Fruit fly (Drosophila melanogaster) S2 (cell line): Measurements from ENCODE around the gene CG43448.

Source experiments
- CG8478 ChIP-seq: fragments of >200 bp; optimal IDR thresholded peaks from 2 replicates; lab custom pipeline; 2018
- CTCF ChIP-seq, 2 experiments: fragments of >200 bp; optimal IDR thresholded peaks; 2 replicates each; lab custom pipeline; 2018

CG43448 gene

dm6 chr3R:30237634-30238033 is at the start of gene CG43448:
TSS of gene CG43448 (minus strand) at chr3R:30237734.
- no peak for TF ChIP-seq CTCF (optimal IDR thresholded peaks at IDR 0.05; lab: Kevin White, UChicago)
- no peak for TF ChIP-seq CG8478 (lab: Kevin White, UChicago)

- TF ChIP-seq CG8478 (lab: Kevin White, UChicago) (no peak), CTCF (optimal IDR thresholded peaks at IDR 0.05; lab: Kevin White, UChicago) (no peak)
These were observed 48.8 kb upstream of the CG43448 start for dm6 chr3R:30286347-30286746.

DNA sequence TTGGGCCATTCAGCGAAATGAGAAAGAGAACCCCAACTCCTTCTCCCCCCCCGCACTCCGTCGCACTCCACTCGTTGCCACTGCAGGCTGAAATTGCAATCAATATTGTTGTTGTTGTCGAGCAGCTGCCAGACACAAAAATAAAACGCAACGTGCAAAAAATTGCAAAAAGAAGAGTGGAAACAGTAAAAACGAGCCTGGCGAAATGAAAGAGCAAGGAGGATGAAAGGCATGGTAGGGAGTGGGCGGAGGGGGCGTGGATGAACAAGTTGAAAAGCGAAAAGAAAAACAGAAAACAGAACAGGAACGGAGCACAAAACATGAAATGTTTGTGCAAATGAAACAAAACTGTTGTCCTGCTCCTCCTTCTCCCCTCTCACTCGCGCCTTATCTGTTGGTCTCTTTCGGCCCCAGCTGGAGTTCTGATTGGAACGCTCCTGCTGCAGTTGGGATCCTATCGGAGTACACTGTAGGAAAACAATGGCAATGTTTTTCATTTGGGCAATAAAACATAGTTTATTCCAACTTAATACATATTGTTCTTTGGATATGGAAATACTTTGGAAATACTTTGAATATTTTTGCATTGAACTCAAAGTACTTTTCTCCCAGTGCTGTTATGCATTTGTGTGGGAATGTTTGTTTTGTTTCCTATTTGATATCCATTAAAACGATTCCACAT is 47.6 kb upstream of the CG43448 start:
- no peak for TF ChIP-seq CG8478 (lab: Kevin White, UChicago)
- no peak for TF ChIP-seq CTCF (optimal IDR thresholded peaks at IDR 0.05; lab: Kevin White, UChicago)

- TF ChIP-seq CG8478 (lab: Kevin White, UChicago), result no peak
- TF ChIP-seq CTCF (optimal IDR thresholded peaks at IDR 0.05; lab: Kevin White, UChicago), result no peak
These were observed 47.0 kb upstream of the CG43448 start for dm6 chr3R:30284573-30284972.

- TF ChIP-seq CTCF (optimal IDR thresholded peaks at IDR 0.05; lab: Kevin White, UChicago) (no peak), CG8478 (lab: Kevin White, UChicago) (no peak)
These were observed 46.4 kb upstream of the CG43448 start for dm6 chr3R:30283940-30284339.

DNA sequence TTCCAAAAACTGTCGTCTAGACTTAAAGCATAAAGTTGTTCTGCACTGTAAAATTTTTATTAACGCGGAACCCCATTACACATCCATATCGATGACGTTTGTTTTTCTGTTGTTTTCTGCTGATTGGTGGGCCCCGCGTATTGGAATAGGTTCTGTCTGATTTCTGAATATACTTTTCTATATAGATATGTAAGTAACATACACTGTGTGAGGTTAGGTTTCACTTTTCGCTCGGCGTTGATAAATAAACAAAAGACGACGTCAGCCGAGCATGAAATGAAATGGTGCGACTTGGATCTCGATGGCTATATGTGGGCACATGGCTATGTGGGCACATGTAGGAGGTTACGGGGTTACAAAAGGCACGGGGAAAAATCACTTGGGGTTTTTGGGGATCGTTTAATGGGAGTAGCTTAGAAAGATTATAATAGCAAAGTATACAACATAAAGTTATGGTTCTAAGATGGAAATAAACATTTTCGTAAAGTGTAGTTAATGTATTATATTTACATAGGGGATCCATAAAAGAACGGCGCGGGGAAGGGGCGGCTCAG is 45.6 kb upstream of the CG43448 start:
- TF ChIP-seq CTCF (optimal IDR thresholded peaks at IDR 0.05; lab: Kevin White, UChicago) (no peak), CG8478 (lab: Kevin White, UChicago) (no peak)

DNA sequence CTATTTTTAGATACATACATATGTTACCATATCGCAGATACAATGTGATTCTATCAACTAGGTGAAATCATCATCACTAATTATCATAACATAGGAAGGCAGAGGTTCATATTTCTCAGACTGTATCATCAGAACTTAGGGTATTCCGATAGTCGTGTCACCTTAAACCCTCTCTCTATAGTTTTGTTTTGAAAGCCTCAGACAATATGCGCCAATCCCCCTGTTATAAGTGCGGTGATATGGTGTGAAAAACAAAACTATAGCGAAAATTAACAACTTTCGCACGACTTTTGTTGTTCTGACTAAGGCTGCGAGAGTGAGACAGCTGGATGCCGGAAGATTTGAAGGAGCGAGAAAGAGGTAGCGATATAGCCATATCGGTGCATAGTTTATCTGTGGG is 44.9 kb upstream of the CG43448 start:
- TF ChIP-seq CG8478 (lab: Kevin White, UChicago) (no peak), CTCF (optimal IDR thresholded peaks at IDR 0.05; lab: Kevin White, UChicago) (no peak)

- TF ChIP-seq CTCF (optimal IDR thresholded peaks at IDR 0.05; lab: Kevin White, UChicago) (no peak), CG8478 (lab: Kevin White, UChicago) (no peak)
These were observed 44.0 kb upstream of the CG43448 start for dm6 chr3R:30281345-30282133.

DNA sequence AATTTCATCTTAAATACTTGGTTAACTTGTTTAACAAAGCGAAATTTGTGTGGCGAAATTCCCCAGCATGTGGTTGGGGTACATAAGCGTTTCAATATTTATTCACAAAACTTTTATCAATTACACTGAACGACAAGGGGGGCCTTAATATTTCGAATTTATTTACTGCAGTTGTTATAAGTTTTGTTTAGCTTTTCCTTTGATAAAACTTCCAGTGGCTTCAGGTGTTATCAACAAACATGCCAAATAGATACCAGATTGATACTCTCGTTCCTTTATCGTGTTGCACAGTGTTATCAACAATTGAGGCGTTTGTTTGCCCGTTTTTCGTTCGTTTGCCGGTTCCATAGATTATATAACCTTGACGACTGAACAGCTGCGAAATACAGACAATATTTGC is 42.8 kb upstream of the CG43448 start:
- TF ChIP-seq CTCF (optimal IDR thresholded peaks at IDR 0.05; lab: Kevin White, UChicago), result no peak
- no peak for TF ChIP-seq CG8478 (lab: Kevin White, UChicago)

- TF ChIP-seq CTCF (optimal IDR thresholded peaks at IDR 0.05; lab: Kevin White, UChicago), result peak; percentile 21 to 34
- TF ChIP-seq CG8478 (lab: Kevin White, UChicago), result no peak
These were observed 40.2 kb upstream of the CG43448 start, which contains the start of gene heca for dm6 chr3R:30277700-30278099. TSS of gene heca (plus strand) at chr3R:30277932.

DNA sequence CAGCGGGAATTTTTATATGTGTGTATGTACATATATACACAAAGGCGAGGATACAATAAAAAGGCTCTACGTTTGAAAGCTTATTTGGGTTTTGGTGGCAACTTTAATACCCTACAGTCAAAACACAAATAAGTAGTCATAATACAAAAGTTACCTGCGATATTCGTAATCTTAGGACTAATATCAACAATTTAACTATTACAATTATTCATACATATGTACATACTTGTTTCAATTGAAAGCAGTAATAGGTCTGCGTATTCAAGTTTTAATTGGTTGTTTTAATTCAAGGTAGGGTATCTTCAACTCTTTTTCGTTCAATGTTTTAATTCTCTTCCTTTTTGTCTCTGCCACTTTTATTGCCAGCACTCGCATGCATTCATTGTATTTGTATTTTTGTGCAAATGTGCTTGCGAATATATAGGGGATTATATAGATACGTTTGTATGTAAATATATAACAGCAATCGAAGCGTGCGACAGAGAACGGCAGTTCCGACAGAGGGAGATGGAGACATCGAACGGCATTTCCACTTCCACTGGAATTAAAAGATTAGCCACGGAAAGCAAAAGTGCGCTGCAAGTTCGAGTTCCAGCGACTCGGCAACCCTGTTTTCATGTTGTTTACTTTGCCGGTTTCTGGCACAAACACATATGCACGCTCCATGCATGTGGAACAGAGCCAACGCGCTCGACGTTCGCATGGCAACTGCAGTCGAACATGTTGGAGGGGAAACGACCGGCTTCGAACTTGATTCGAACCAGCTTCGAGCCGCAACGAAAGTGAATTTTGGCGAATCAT is 39.1 kb upstream of the CG43448 start:
- TF ChIP-seq CTCF (optimal IDR thresholded peaks at IDR 0.05; lab: Kevin White, UChicago) (no peak), CG8478 (lab: Kevin White, UChicago) (no peak)

- TF ChIP-seq CG8478 (lab: Kevin White, UChicago) (no peak), CTCF (optimal IDR thresholded peaks at IDR 0.05; lab: Kevin White, UChicago) (no peak)
These were observed 38.4 kb upstream of the CG43448 start for dm6 chr3R:30275970-30276369.

- TF ChIP-seq CG8478 (lab: Kevin White, UChicago) (no peak), CTCF (optimal IDR thresholded peaks at IDR 0.05; lab: Kevin White, UChicago) (no peak)
These were observed 36.4 kb upstream of the CG43448 start for dm6 chr3R:30273898-30274297.

- no peak for TF ChIP-seq CTCF (optimal IDR thresholded peaks at IDR 0.05; lab: Kevin White, UChicago)
- no peak for TF ChIP-seq CG8478 (lab: Kevin White, UChicago)
These were observed 35.4 kb upstream of the CG43448 start for dm6 chr3R:30272858-30273379.
